Fruit fly (Drosophila melanogaster): ENCODE data around the gene Muc30E.

- TF ChIP-seq CG8478 (optimal IDR thresholded peaks at IDR 0.05): no peak
- no peak for TF ChIP-seq psq (optimal IDR thresholded peaks at IDR 0.05)
- TF ChIP-seq pan (optimal IDR thresholded peaks at IDR 0.05): no peak
- TF ChIP-seq EcR (GFP tag; optimal IDR thresholded peaks at IDR 0.05): no peak
- TF ChIP-seq Dll (optimal IDR thresholded peaks at IDR 0.05): no peak
These were observed 8.7 kb downstream of the Muc30E start for dm6 chr2L:9894193-9894592.

Data from whole organism.